Fruit fly (Drosophila melanogaster) whole organism, prepupa: ENCODE measurements around the gene CG18662.
A peak's percentile ranks its signal among the peaks of the same experiment; 100 is the strongest.

ENCODE experiments used
- CG11294 ChIP-seq: fragments of 200-800 bp; sonication (Bioruptor generic); IDR thresholded peaks from 2 replicates; pipeline ENCODE4 v1.3.6; 2022; ENCODE audit warnings: missing biosample characterization, missing genetic modification characterization
- CG15336 ChIP-seq: fragments of 200-800 bp; sonication (Bioruptor generic); IDR thresholded peaks from 2 replicates; pipeline ENCODE4 v1.3.6; 2022; ENCODE audit warnings: missing biosample characterization, missing genetic modification characterization
- CG34406 ChIP-seq: fragments of 200-800 bp; sonication (Bioruptor generic); optimal IDR thresholded peaks from 3 replicates; lab custom pipeline; 2016; ENCODE audit warnings: missing biosample characterization, missing genetic modification characterization
- CG7368 ChIP-seq: fragments of 200-800 bp; sonication (Bioruptor generic); optimal IDR thresholded peaks from 3 replicates; lab custom pipeline; 2016; ENCODE audit warnings: missing biosample characterization, missing genetic modification characterization
- CG8632 ChIP-seq: fragments of 200-800 bp; sonication (Bioruptor generic); optimal IDR thresholded peaks from 3 replicates; lab custom pipeline; 2016; ENCODE audit warnings: missing biosample characterization, missing genetic modification characterization
- Hr39 ChIP-seq: fragments of 200-800 bp; sonication (Bioruptor generic); optimal IDR thresholded peaks from 2 replicates; lab custom pipeline; 2016; ENCODE audit warnings: missing biosample characterization, missing genetic modification characterization
- Hr4 ChIP-seq: fragments of 200-800 bp; sonication (Bioruptor generic); optimal IDR thresholded peaks from 3 replicates; lab custom pipeline; 2016; ENCODE audit warnings: missing biosample characterization, missing genetic modification characterization
- Lpt ChIP-seq: fragments of 200-800 bp; sonication (Bioruptor generic); optimal IDR thresholded peaks from 3 replicates; lab custom pipeline; 2016; ENCODE audit warnings: missing biosample characterization, missing genetic modification characterization
- OdsH ChIP-seq: fragments of 200-800 bp; sonication (Bioruptor generic); optimal IDR thresholded peaks from 3 replicates; lab custom pipeline; 2016; ENCODE audit warnings: missing biosample characterization, missing genetic modification characterization
- Sox15 ChIP-seq: fragments of 200-800 bp; sonication (Bioruptor generic); optimal IDR thresholded peaks from 3 replicates; lab custom pipeline; 2016; ENCODE audit warnings: missing biosample characterization, missing genetic modification characterization
- cyc ChIP-seq: fragments of 200-800 bp; sonication (Bioruptor generic); optimal IDR thresholded peaks from 3 replicates; lab custom pipeline; 2016; ENCODE audit warnings: missing biosample characterization, missing genetic modification characterization
- esn ChIP-seq: fragments of 200-800 bp; sonication (Bioruptor generic); optimal IDR thresholded peaks from 2 replicates; lab custom pipeline; 2016; ENCODE audit warnings: missing biosample characterization, mild to moderate bottlenecking, missing genetic modification characterization, moderate library complexity
- spab ChIP-seq: fragments of 200-800 bp; sonication (Bioruptor generic); optimal IDR thresholded peaks from 2 replicates; lab custom pipeline; 2017; ENCODE audit warnings: missing biosample characterization, mild to moderate bottlenecking, missing genetic modification characterization, missing genetic modification reagents

DNA sequence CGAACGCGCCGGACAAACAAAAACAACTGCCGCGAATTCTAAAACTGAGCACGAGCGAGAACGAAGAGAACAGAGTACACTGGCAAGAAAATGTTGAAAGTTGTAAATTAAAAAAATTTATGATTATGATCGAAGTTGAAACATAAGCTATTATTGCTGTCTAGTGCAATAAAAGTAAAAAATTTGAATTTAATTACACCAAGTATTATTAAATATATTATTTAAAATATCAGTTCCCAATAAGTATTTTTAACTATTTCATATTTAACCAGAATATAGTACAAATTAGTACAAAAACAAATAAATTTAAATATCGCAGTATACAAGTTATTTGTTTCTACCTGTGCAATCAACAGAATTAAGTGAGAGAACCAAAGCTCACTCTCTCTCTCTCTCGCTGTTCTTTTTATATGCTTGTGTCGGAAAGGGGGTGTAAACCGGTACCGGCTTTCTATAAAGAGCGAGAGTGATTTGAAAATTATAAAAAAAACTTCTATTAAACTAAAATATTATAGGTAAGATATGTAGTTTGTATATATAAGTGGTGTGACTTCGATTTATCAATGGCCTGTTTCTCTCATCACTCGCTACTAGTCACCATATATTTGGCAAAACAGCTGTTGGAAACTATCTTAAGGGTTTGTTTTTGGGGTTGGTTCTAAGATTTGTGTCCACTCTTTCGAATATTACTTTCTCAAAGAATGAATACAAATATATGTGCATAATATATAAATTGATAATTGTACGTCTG is 29.1 kb upstream of the CG18662 start, which contains the start of gene C1GalTA:
- TF ChIP-seq Lpt (peak; percentile 95), CG34406 (GFP tag; lab: Kevin White, UChicago) (peak; percentile 98), Hr39 (GFP tag; lab: Kevin White, UChicago) (peak; percentile 71), esn (GFP tag; lab: Kevin White, UChicago) (peak; percentile 96), CG8632 (GFP tag; lab: Kevin White, UChicago) (peak; percentile 98), cyc (peak; percentile 89), Sox15 (peak; percentile 78), CG7368 (GFP tag; lab: Kevin White, UChicago) (peak; percentile 93), CG11294 (GFP tag; lab: Robert Waterston, UW) (peak; percentile 96), OdsH (GFP tag; lab: Kevin White, UChicago) (peak; percentile 96), Hr4 (GFP tag; lab: Kevin White, UChicago) (peak; percentile 75), CG15336 (GFP tag; lab: Robert Waterston, UW) (peak; percentile 98), spab (GFP tag; lab: Kevin White, UChicago) (peak; percentile 98)
